Fruit fly (Drosophila melanogaster) Kc167 (cell line): ENCODE measurements around the gene SNRPG.

Source experiments
- Myc ChIP-seq: fragments of >200 bp; optimal IDR thresholded peaks from 2 replicates; lab custom pipeline; 2017; ENCODE audit warnings: missing external identifiers
- Sin3A ChIP-seq: fragments of >200 bp; optimal IDR thresholded peaks from 2 replicates; lab custom pipeline; 2018; ENCODE audit warnings: missing external identifiers
- h ChIP-seq: fragments of >200 bp; optimal IDR thresholded peaks from 3 replicates; lab custom pipeline; 2018; ENCODE audit warnings: missing external identifiers
- insv ChIP-seq: fragments of >200 bp; optimal IDR thresholded peaks from 3 replicates; lab custom pipeline; 2018; ENCODE audit warnings: missing external identifiers
- psq ChIP-seq: fragments of >200 bp; optimal IDR thresholded peaks from 2 replicates; lab custom pipeline; 2017; ENCODE audit warnings: missing external identifiers
- ttk ChIP-seq: sonication (Bioruptor generic); optimal IDR thresholded peaks from 2 replicates; lab custom pipeline; 2017; ENCODE audit warnings: missing external identifiers

SNRPG gene

dm6 chrX:16670262-16670661 is 30.0 kb upstream of the SNRPG start:
- no peak for TF ChIP-seq Myc (lab: Kevin White, UChicago)
- no peak for TF ChIP-seq psq (lab: Kevin White, UChicago)
- TF ChIP-seq ttk = no peak

dm6 chrX:16669849-16670248 is 29.6 kb upstream of the SNRPG start:
- TF ChIP-seq insv (lab: Kevin White, UChicago) (no peak), psq (lab: Kevin White, UChicago) (no peak), h (no peak), Sin3A (lab: Kevin White, UChicago) (no peak), ttk (no peak), Myc (lab: Kevin White, UChicago) (no peak)

dm6 chrX:16664405-16665064 is 24.3 kb upstream of the SNRPG start, which contains the start of gene CG15865:
Gene CG15865 (minus strand): TSS chrX:16664455.
- TF ChIP-seq Myc (lab: Kevin White, UChicago) (no peak), Sin3A (lab: Kevin White, UChicago) (no peak), insv (lab: Kevin White, UChicago) (no peak), psq (lab: Kevin White, UChicago) (no peak), ttk (no peak), h (no peak)

- TF ChIP-seq insv (lab: Kevin White, UChicago) (no peak), Sin3A (lab: Kevin White, UChicago) (no peak), psq (lab: Kevin White, UChicago) (no peak), h (no peak), Myc (lab: Kevin White, UChicago) (no peak), ttk (no peak)
Measured at dm6 chrX:16660632-16661031, 20.4 kb upstream of the SNRPG start.

dm6 chrX:16655724-16656235 is 15.6 kb upstream of the SNRPG start:
- TF ChIP-seq h = no peak
- TF ChIP-seq Sin3A (lab: Kevin White, UChicago) = no peak
- no peak for TF ChIP-seq psq (lab: Kevin White, UChicago)
- TF ChIP-seq insv (lab: Kevin White, UChicago) = no peak
- TF ChIP-seq Myc (lab: Kevin White, UChicago) = no peak
- no peak for TF ChIP-seq ttk

- no peak for TF ChIP-seq ttk
- TF ChIP-seq psq (lab: Kevin White, UChicago) = no peak
- no peak for TF ChIP-seq Myc (lab: Kevin White, UChicago)
- TF ChIP-seq h = no peak
- TF ChIP-seq Sin3A (lab: Kevin White, UChicago) = no peak
- TF ChIP-seq insv (lab: Kevin White, UChicago) = no peak
Measured at dm6 chrX:16654931-16655409, 14.8 kb upstream of the SNRPG start, which contains the start of the genes Nemp and r. Gene Nemp (minus strand): TSS chrX:16655015. Gene r (plus strand): TSS chrX:16655359.

- TF ChIP-seq h = no peak
- TF ChIP-seq ttk = no peak
- TF ChIP-seq psq (lab: Kevin White, UChicago) = no peak
- no peak for TF ChIP-seq insv (lab: Kevin White, UChicago)
- no peak for TF ChIP-seq Sin3A (lab: Kevin White, UChicago)
- TF ChIP-seq Myc (lab: Kevin White, UChicago) = no peak
Measured at dm6 chrX:16651625-16652024, 11.4 kb upstream of the SNRPG start.

dm6 chrX:16651098-16651497 is 10.9 kb upstream of the SNRPG start, which contains the start of the genes CG32573 and CG42512:
Gene CG32573 (plus strand): TSS chrX:16651376.
Gene CG42512 (plus strand): TSS chrX:16651376.
- no peak for TF ChIP-seq insv (lab: Kevin White, UChicago)
- TF ChIP-seq Sin3A (lab: Kevin White, UChicago) = no peak
- no peak for TF ChIP-seq ttk
- TF ChIP-seq psq (lab: Kevin White, UChicago) = no peak
- TF ChIP-seq Myc (lab: Kevin White, UChicago) = no peak
- TF ChIP-seq h = no peak

dm6 chrX:16650078-16651063 is 10.2 kb upstream of the SNRPG start:
- TF ChIP-seq h (no peak), insv (lab: Kevin White, UChicago) (no peak), ttk (no peak), Sin3A (lab: Kevin White, UChicago) (no peak), psq (lab: Kevin White, UChicago) (no peak), Myc (lab: Kevin White, UChicago) (no peak)

- no peak for TF ChIP-seq Myc (lab: Kevin White, UChicago)
- no peak for TF ChIP-seq Sin3A (lab: Kevin White, UChicago)
- TF ChIP-seq insv (lab: Kevin White, UChicago) = no peak
- no peak for TF ChIP-seq psq (lab: Kevin White, UChicago)
- TF ChIP-seq ttk = no peak
- no peak for TF ChIP-seq h
Measured at dm6 chrX:16648435-16648781, 8.2 kb upstream of the SNRPG start.

- TF ChIP-seq insv (lab: Kevin White, UChicago) = no peak
- TF ChIP-seq h = no peak
- no peak for TF ChIP-seq Myc (lab: Kevin White, UChicago)
- no peak for TF ChIP-seq psq (lab: Kevin White, UChicago)
- no peak for TF ChIP-seq ttk
- no peak for TF ChIP-seq Sin3A (lab: Kevin White, UChicago)
Measured at dm6 chrX:16647737-16648434, 7.7 kb upstream of the SNRPG start.
